Fruit fly (Drosophila melanogaster) whole organism: ENCODE measurements around the gene Ogg1.

Experiments used
- psq ChIP-seq: fragments of >200 bp; optimal IDR thresholded peaks from 2 replicates; lab custom pipeline; 2017
- usp ChIP-seq: fragments of >200 bp; optimal IDR thresholded peaks from 2 replicates; lab custom pipeline; 2017; ENCODE audit warnings: missing biosample characterization, missing genetic modification characterization, mixed read lengths

- TF ChIP-seq psq = no peak
- no peak for TF ChIP-seq usp (GFP tag; lab: Kevin White, UChicago)
Observed at dm6 chrX:8640636-8641216, 49.4 kb upstream of the Ogg1 start.
